Worm (Caenorhabditis elegans) whole organism, late embryonic: ENCODE results near the gene D1014.6.

Source experiments
- ama-1 ChIP-seq: fragments of 150-350 bp; optimal IDR thresholded peaks from 2 replicates; lab custom pipeline; 2014
- dmd-4 ChIP-seq: sonication (generic microtip); optimal IDR thresholded peaks from 2 replicates; lab custom pipeline; 2016; ENCODE audit warnings: borderline replicate concordance, missing genetic modification characterization, missing compliant biosample characterization
- unc-86 ChIP-seq: sonication (generic microtip); optimal IDR thresholded peaks from 2 replicates; lab custom pipeline; 2016; ENCODE audit warnings: missing genetic modification characterization, missing compliant biosample characterization
- zip-5 ChIP-seq: sonication (generic microtip); optimal IDR thresholded peaks from 2 replicates; lab custom pipeline; 2016; ENCODE audit warnings: missing genetic modification characterization, missing compliant biosample characterization

DNA sequence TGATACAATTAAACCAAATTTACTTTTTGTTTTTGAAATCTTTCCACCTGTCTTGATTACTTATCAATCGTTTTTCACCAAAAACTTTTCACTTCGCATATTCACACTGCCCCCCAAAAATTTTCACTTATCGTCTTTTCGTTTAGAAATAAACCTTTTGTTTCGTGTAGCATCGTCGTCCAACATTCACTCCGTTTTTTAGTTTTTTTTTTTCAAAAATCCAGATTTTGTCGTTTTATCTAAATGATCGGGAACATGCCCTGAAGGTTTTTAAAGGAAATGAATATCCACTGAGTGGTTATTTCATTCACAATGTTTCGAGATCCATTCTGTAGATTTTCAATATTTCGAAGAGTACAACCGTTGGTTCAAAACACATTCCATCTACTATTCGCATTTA lies 3.0 kb upstream of the D1014.6 start, which contains the start of gene D1014.7:
- no peak for TF ChIP-seq dmd-4 (tag; lab: Kevin White, UChicago)
- TF ChIP-seq ama-1 (lab: Kevin White, UChicago) = no peak
- no peak for TF ChIP-seq unc-86
- TF ChIP-seq zip-5 = no peak
